Worm (Caenorhabditis elegans) whole organism, late embryonic: ENCODE measurements around the gene C50E10.2.

Experiments
- F13H6.1 ChIP-seq: sonication (generic microtip); optimal IDR thresholded peaks from 2 replicates; lab custom pipeline; 2016; ENCODE audit warnings: missing genetic modification characterization, missing compliant biosample characterization
- ahr-1 ChIP-seq: sonication (generic microtip); optimal IDR thresholded peaks from 2 replicates; lab custom pipeline; 2016; ENCODE audit warnings: missing genetic modification characterization, missing compliant biosample characterization
- ceh-19 ChIP-seq: fragments of 200-800 bp; sonication (Bioruptor generic); optimal IDR thresholded peaks from 2 replicates; lab custom pipeline; 2018; ENCODE audit warnings: mild to moderate bottlenecking, missing genetic modification characterization, missing compliant biosample characterization
- ceh-34 ChIP-seq: sonication (generic microtip); optimal IDR thresholded peaks from 2 replicates; lab custom pipeline; 2016; ENCODE audit warnings: mild to moderate bottlenecking, missing genetic modification characterization, missing compliant biosample characterization
- ets-4 ChIP-seq: sonication (generic microtip); optimal IDR thresholded peaks from 2 replicates; lab custom pipeline; 2016; ENCODE audit warnings: missing genetic modification characterization, missing compliant biosample characterization
- fkh-10 ChIP-seq: fragments of 150-350 bp; optimal IDR thresholded peaks from 2 replicates; lab custom pipeline; 2014; ENCODE audit warnings: missing biosample characterization, missing genetic modification reagents, missing genetic modification characterization
- pat-9 ChIP-seq: fragments of 200-800 bp; sonication (Bioruptor generic); optimal IDR thresholded peaks from 2 replicates; lab custom pipeline; 2018; ENCODE audit warnings: mild to moderate bottlenecking, missing genetic modification characterization, moderate library complexity, missing compliant biosample characterization
- pha-2 ChIP-seq: sonication (generic microtip); optimal IDR thresholded peaks from 2 replicates; lab custom pipeline; 2017; ENCODE audit warnings: mild to moderate bottlenecking, missing genetic modification characterization, missing compliant biosample characterization
- pha-4 ChIP-seq: fragments of 150-350 bp; optimal IDR thresholded peaks from 2 replicates; lab custom pipeline; 2018; ENCODE audit warnings: missing biosample characterization, missing genetic modification reagents, missing genetic modification characterization
- pqm-1 ChIP-seq: sonication (generic microtip); optimal IDR thresholded peaks from 2 replicates; lab custom pipeline; 2016; ENCODE audit warnings: missing genetic modification characterization, missing compliant biosample characterization
- ref-2 ChIP-seq: sonication (generic microtip); optimal IDR thresholded peaks from 2 replicates; lab custom pipeline; 2016; ENCODE audit warnings: missing genetic modification characterization, missing compliant biosample characterization
- sox-4 ChIP-seq: sonication (generic microtip); optimal IDR thresholded peaks from 2 replicates; lab custom pipeline; 2017; ENCODE audit warnings: mild to moderate bottlenecking, missing genetic modification characterization, inconsistent platforms, missing compliant biosample characterization
- unc-42 ChIP-seq: sonication (generic microtip); optimal IDR thresholded peaks from 2 replicates; lab custom pipeline; 2016; ENCODE audit warnings: missing genotype, missing genetic modification characterization, missing compliant biosample characterization
- unc-55 ChIP-seq: sonication (generic microtip); optimal IDR thresholded peaks from 2 replicates; lab custom pipeline; 2017; ENCODE audit warnings: missing biosample characterization, missing genetic modification reagents, missing genetic modification characterization

ce11 chrII:12284045-12284444, 25.5 kb downstream of the C50E10.2 start:
- TF ChIP-seq ceh-19 (GFP tag; lab: Kevin White, UChicago) (no peak), ceh-34 (tag; lab: Kevin White, UChicago) (no peak), pqm-1 (tag; lab: Kevin White, UChicago) (no peak), pha-2 (tag; lab: Kevin White, UChicago) (no peak), pha-4 (tag; lab: Kevin White, UChicago) (no peak), F13H6.1 (tag; lab: Kevin White, UChicago) (no peak), fkh-10 (GFP tag; lab: Kevin White, UChicago) (no peak), unc-42 (tag; lab: Kevin White, UChicago) (no peak), pat-9 (no peak), ahr-1 (no peak), ets-4 (tag; lab: Kevin White, UChicago) (no peak), sox-4 (tag; lab: Kevin White, UChicago) (no peak), ref-2 (tag; lab: Kevin White, UChicago) (no peak), unc-55 (GFP tag; lab: Kevin White, UChicago) (no peak)
